Worm (Caenorhabditis elegans) whole organism, late embryonic: Measurements from ENCODE around the gene kin-20.

ENCODE experiments used
- ceh-9 ChIP-seq: sonication (generic microtip); optimal IDR thresholded peaks from 2 replicates; lab custom pipeline; 2016; ENCODE audit warnings: mild to moderate bottlenecking, missing genetic modification characterization, inconsistent platforms, missing compliant biosample characterization
- dmd-4 ChIP-seq: sonication (generic microtip); optimal IDR thresholded peaks from 2 replicates; lab custom pipeline; 2016; ENCODE audit warnings: borderline replicate concordance, missing genetic modification characterization, missing compliant biosample characterization
- ets-4 ChIP-seq: sonication (generic microtip); optimal IDR thresholded peaks from 2 replicates; lab custom pipeline; 2016; ENCODE audit warnings: missing genetic modification characterization, missing compliant biosample characterization
- hlh-8 ChIP-seq: sonication (generic microtip); optimal IDR thresholded peaks from 2 replicates; lab custom pipeline; 2016; ENCODE audit warnings: missing genotype, missing genetic modification characterization, missing compliant biosample characterization
- lin-11 ChIP-seq: fragments of 200-800 bp; sonication (Bioruptor generic); optimal IDR thresholded peaks from 2 replicates; lab custom pipeline; 2018; ENCODE audit warnings: mild to moderate bottlenecking, missing genetic modification characterization, missing compliant biosample characterization
- madf-2 ChIP-seq: sonication (generic microtip); optimal IDR thresholded peaks from 2 replicates; lab custom pipeline; 2017; ENCODE audit warnings: missing genetic modification characterization, missing compliant biosample characterization
- npax-4 ChIP-seq: sonication (generic microtip); optimal IDR thresholded peaks from 2 replicates; lab custom pipeline; 2016; ENCODE audit warnings: missing genetic modification characterization, missing compliant biosample characterization
- unc-3 ChIP-seq, 2 experiments: fragments of 200-800 bp in 1 of 2; sonication (Bioruptor generic) in 1 of 2; sonication (generic microtip) in 1 of 2; conservative IDR thresholded peaks in 1 of 2; optimal IDR thresholded peaks in 1 of 2; 2 replicates each; pipeline versions ENCODE4 v1.3.6 to Lab custom; 2016 to 2022; ENCODE audit warnings: missing compliant biosample characterization in 2 of 2, missing genetic modification characterization in 2 of 2, missing genetic modification reagents in 1 of 2

- no peak for TF ChIP-seq lin-11 (tag; lab: Kevin White, UChicago)
- TF ChIP-seq dmd-4 (tag; lab: Kevin White, UChicago), result no peak
- no peak for TF ChIP-seq ets-4 (tag; lab: Kevin White, UChicago)
- no peak for TF ChIP-seq unc-3 (GFP tag; conservative IDR thresholded peaks at IDR 0.05; lab: Robert Waterston, UW)
- TF ChIP-seq unc-3 (tag; optimal IDR thresholded peaks at IDR 0.05; lab: Kevin White, UChicago), result no peak
- TF ChIP-seq hlh-8 (tag; lab: Kevin White, UChicago), result no peak
- no peak for TF ChIP-seq npax-4 (tag; lab: Kevin White, UChicago)
- no peak for TF ChIP-seq madf-2
- no peak for TF ChIP-seq ceh-9
These were observed 41.5 kb downstream of the kin-20 start for ce11 chrX:15236036-15236435.
